Worm (Caenorhabditis elegans) whole organism, L2 larva: ENCODE results near the gene R13H4.7.

Experiments used
- mdl-1 ChIP-seq, 2 experiments: fragments of 150-350 bp in 1 of 2; sonication (generic microtip) in 1 of 2; optimal IDR thresholded peaks; 2 replicates each; lab custom pipeline; 2017; ENCODE audit warnings: missing biosample characterization in 2 of 2, missing genetic modification characterization in 2 of 2
- nhr-12 ChIP-seq: fragments of 150-350 bp; optimal IDR thresholded peaks from 2 replicates; lab custom pipeline; 2014; ENCODE audit warnings: missing biosample characterization, missing genetic modification characterization
- unc-39 ChIP-seq: fragments of 150-350 bp; optimal IDR thresholded peaks from 2 replicates; lab custom pipeline; 2014; ENCODE audit warnings: missing biosample characterization, missing genetic modification characterization
- ztf-4 ChIP-seq: fragments of 150-350 bp; optimal IDR thresholded peaks from 2 replicates; lab custom pipeline; 2014; ENCODE audit warnings: missing biosample characterization, missing genetic modification characterization

ce11 chrV:11905977-11906376 is 37.9 kb upstream of the R13H4.7 start:
- TF ChIP-seq unc-39 (tag; lab: Kevin White, UChicago), result no peak
- no peak for TF ChIP-seq ztf-4 (tag; lab: Kevin White, UChicago)
- no peak for TF ChIP-seq nhr-12 (tag; lab: Kevin White, UChicago)
- TF ChIP-seq mdl-1 (tag; optimal IDR thresholded peaks at IDR 0.05; lab: Kevin White, UChicago), result no peak
